Fruit fly (Drosophila melanogaster) whole organism, embryonic: ENCODE results near the gene CG31683.

Source experiments
- Blimp-1 ChIP-seq: fragments of 200-800 bp; sonication (Bioruptor generic); optimal IDR thresholded peaks from 3 replicates; lab custom pipeline; 2018; ENCODE audit warnings: missing biosample characterization, missing genetic modification characterization, mild to moderate bottlenecking, moderate library complexity, missing genetic modification reagents
- Opbp ChIP-seq: fragments of 200-800 bp; sonication (Bioruptor generic); IDR thresholded peaks from 3 replicates; pipeline ENCODE4 v1.3.6; 2022; ENCODE audit warnings: missing biosample characterization, missing genetic modification characterization; ENCODE audit not compliant: partially characterized antibody
- ap ChIP-seq: fragments of 200-800 bp; sonication (Bioruptor generic); IDR thresholded peaks from 2 replicates; pipeline ENCODE4 v1.3.6; 2022; ENCODE audit warnings: missing biosample characterization, missing genetic modification characterization
- da ChIP-seq: fragments of 200-800 bp; sonication (Bioruptor generic); optimal IDR thresholded peaks from 2 replicates; lab custom pipeline; 2016; ENCODE audit warnings: missing biosample characterization, missing genetic modification characterization
- gro ChIP-seq: fragments of 200-800 bp; sonication (Bioruptor generic); optimal IDR thresholded peaks from 2 replicates; lab custom pipeline; 2016; ENCODE audit warnings: missing biosample characterization, missing genetic modification characterization
- hbn ChIP-seq: fragments of 200-800 bp; sonication (Bioruptor generic); IDR thresholded peaks from 2 replicates; pipeline ENCODE4 v1.3.6; 2022; ENCODE audit warnings: missing biosample characterization, missing genetic modification characterization; ENCODE audit not compliant: partially characterized antibody
- jigr1 ChIP-seq: fragments of 200-800 bp; sonication (Bioruptor generic); IDR thresholded peaks from 3 replicates; pipeline ENCODE4 v1.3.6; 2022; ENCODE audit warnings: missing biosample characterization, missing genetic modification characterization
- lab ChIP-seq: fragments of 200-800 bp; sonication (Bioruptor generic); optimal IDR thresholded peaks from 3 replicates; lab custom pipeline; 2017; ENCODE audit warnings: missing biosample characterization, missing genetic modification characterization, mild to moderate bottlenecking, moderate library complexity, missing genetic modification reagents
- zfh2 ChIP-seq: fragments of 200-800 bp; sonication (Bioruptor generic); optimal IDR thresholded peaks from 2 replicates; lab custom pipeline; 2016; ENCODE audit warnings: missing biosample characterization, missing genetic modification characterization

DNA sequence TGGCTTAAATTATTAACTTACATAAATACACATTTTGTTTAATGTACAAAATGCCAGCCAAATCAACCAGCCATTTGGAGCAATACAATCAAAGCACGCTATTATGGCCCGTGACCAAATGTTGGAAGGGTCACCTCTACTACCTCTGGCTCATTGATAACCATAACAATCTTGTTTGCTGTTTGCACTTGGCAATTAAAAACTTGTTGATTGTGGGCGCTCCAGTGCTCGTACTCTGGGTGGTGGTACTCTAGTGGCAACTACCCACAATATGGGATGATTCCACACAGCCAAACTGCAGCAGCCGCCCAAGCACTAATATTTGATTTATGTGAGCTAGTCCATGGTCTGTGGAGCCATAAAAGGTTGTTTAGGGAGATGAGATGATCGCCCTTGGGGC is 18.6 kb downstream of the CG31683 start:
- no peak for TF ChIP-seq ap (GFP tag; lab: Robert Waterston, UW)
- TF ChIP-seq hbn (GFP tag; lab: Robert Waterston, UW): no peak
- no peak for TF ChIP-seq Opbp
- no peak for TF ChIP-seq jigr1 (GFP tag; lab: Robert Waterston, UW)
- TF ChIP-seq zfh2: no peak
- TF ChIP-seq gro: no peak
- TF ChIP-seq da (GFP tag; lab: Kevin White, UChicago): no peak
- TF ChIP-seq lab (GFP tag; lab: Kevin White, UChicago): no peak
- TF ChIP-seq Blimp-1 (GFP tag; lab: Kevin White, UChicago): no peak
